Fruit fly (Drosophila melanogaster): Measurements from ENCODE around the gene CG4597.

- no peak for TF ChIP-seq Crg-1 (GFP tag; optimal IDR thresholded peaks at IDR 0.05)
- no peak for TF ChIP-seq Clk (GFP tag; optimal IDR thresholded peaks at IDR 0.05)
- no peak for TF ChIP-seq Hr96 (GFP tag; optimal IDR thresholded peaks at IDR 0.05)
- no peak for TF ChIP-seq CG11617 (GFP tag; optimal IDR thresholded peaks at IDR 0.05)
- TF ChIP-seq toe (GFP tag; optimal IDR thresholded peaks at IDR 0.05), result no peak
- TF ChIP-seq tj (GFP tag; optimal IDR thresholded peaks at IDR 0.05), result no peak
- no peak for TF ChIP-seq bab1 (GFP tag; optimal IDR thresholded peaks at IDR 0.05)
- TF ChIP-seq pad (GFP tag; optimal IDR thresholded peaks at IDR 0.05), result no peak
- TF ChIP-seq CG7101 (tag; optimal IDR thresholded peaks at IDR 0.05), result no peak
- peak; percentile 25 for TF ChIP-seq cic (GFP tag; optimal IDR thresholded peaks at IDR 0.05)
- no peak for TF ChIP-seq CG14711 (tag; optimal IDR thresholded peaks at IDR 0.05)
- no peak for TF ChIP-seq CG33017 (tag; optimal IDR thresholded peaks at IDR 0.05)
- no peak for TF ChIP-seq CG1620 (GFP tag; optimal IDR thresholded peaks at IDR 0.05)
- TF ChIP-seq CG5204 (GFP tag; optimal IDR thresholded peaks at IDR 0.05), result no peak
Measured at dm6 chr3L:5176789-5177188, 47.5 kb downstream of the CG4597 start.

Data from whole organism, adult.